Fruit fly (Drosophila melanogaster) whole organism, embryonic: ENCODE measurements around the gene CG31204.

Experiments
- Atf3 ChIP-seq: fragments of 200-800 bp; sonication (Bioruptor generic); optimal IDR thresholded peaks from 3 replicates; lab custom pipeline; 2016; ENCODE audit warnings: missing biosample characterization, missing genetic modification characterization
- Awh ChIP-seq: fragments of 200-800 bp; sonication (Bioruptor generic); IDR thresholded peaks from 2 replicates; pipeline ENCODE4, ENCODE4 v1.3.6; 2022; ENCODE audit warnings: missing biosample characterization, missing genetic modification characterization
- Bgb ChIP-seq: fragments of 200-800 bp; sonication (Bioruptor generic); IDR thresholded peaks from 2 replicates; pipeline ENCODE4 v1.3.6; 2022; ENCODE audit warnings: missing biosample characterization, missing genetic modification characterization; ENCODE audit not compliant: partially characterized antibody
- CG10366 ChIP-seq: fragments of 200-800 bp; sonication (Bioruptor generic); IDR thresholded peaks from 2 replicates; pipeline ENCODE4 v1.3.6; 2022; ENCODE audit warnings: missing biosample characterization, missing genetic modification characterization
- CG11085 ChIP-seq: fragments of 200-800 bp; sonication (Bioruptor generic); IDR thresholded peaks from 2 replicates; pipeline ENCODE4 v1.3.6; 2022; ENCODE audit warnings: missing biosample characterization, missing genetic modification characterization
- CG11696 ChIP-seq: fragments of 200-800 bp; sonication (Bioruptor generic); IDR thresholded peaks from 2 replicates; pipeline ENCODE4 v1.3.6; 2022; ENCODE audit warnings: missing biosample characterization, missing genetic modification characterization
- CG12391 ChIP-seq: fragments of 200-800 bp; sonication (Bioruptor generic); optimal IDR thresholded peaks from 3 replicates; lab custom pipeline; 2018; ENCODE audit warnings: missing biosample characterization, mild to moderate bottlenecking, missing genetic modification characterization, moderate library complexity
- CG13424 ChIP-seq: fragments of 200-800 bp; sonication (Bioruptor generic); optimal IDR thresholded peaks from 2 replicates; lab custom pipeline; 2019; ENCODE audit warnings: missing biosample characterization, mild to moderate bottlenecking, missing genetic modification characterization, moderate library complexity
- CG13775 ChIP-seq: fragments of 200-800 bp; sonication (Bioruptor generic); optimal IDR thresholded peaks from 3 replicates; lab custom pipeline; 2017; ENCODE audit warnings: missing biosample characterization, mild to moderate bottlenecking, missing genetic modification characterization
- CG14014 ChIP-seq: fragments of 200-800 bp; sonication (Bioruptor generic); IDR thresholded peaks from 2 replicates; pipeline ENCODE4 v1.3.6; 2022; ENCODE audit warnings: missing biosample characterization, missing genetic modification characterization
- CG14667 ChIP-seq: fragments of 200-800 bp; sonication (Bioruptor generic); IDR thresholded peaks from 2 replicates; pipeline ENCODE4 v1.3.6; 2022; ENCODE audit warnings: missing biosample characterization, missing genetic modification characterization
- CG15073 ChIP-seq: fragments of 200-800 bp; sonication (Bioruptor generic); optimal IDR thresholded peaks from 2 replicates; lab custom pipeline; 2016; ENCODE audit warnings: missing biosample characterization, missing genetic modification characterization
- CG15269 ChIP-seq: fragments of 200-800 bp; sonication (Bioruptor generic); optimal IDR thresholded peaks from 2 replicates; lab custom pipeline; 2018; ENCODE audit warnings: missing biosample characterization, mild to moderate bottlenecking, missing genetic modification characterization, moderate library complexity
- CG17385 ChIP-seq: fragments of 200-800 bp; sonication (Bioruptor generic); optimal IDR thresholded peaks from 3 replicates; lab custom pipeline; 2018; ENCODE audit warnings: missing biosample characterization, mild to moderate bottlenecking, missing genetic modification characterization
- CG18599 ChIP-seq: fragments of 200-800 bp; sonication (Bioruptor generic); optimal IDR thresholded peaks from 3 replicates; lab custom pipeline; 2017; ENCODE audit warnings: missing biosample characterization, missing genetic modification characterization, mild to moderate bottlenecking, moderate library complexity, missing genetic modification reagents
- CG2875 ChIP-seq: fragments of 200-800 bp; sonication (Bioruptor generic); optimal IDR thresholded peaks from 2 replicates; lab custom pipeline; 2017; ENCODE audit warnings: missing biosample characterization, mild to moderate bottlenecking, missing genetic modification characterization, missing genetic modification reagents
- CG31365 ChIP-seq: fragments of 200-800 bp; sonication (Bioruptor generic); optimal IDR thresholded peaks from 2 replicates; lab custom pipeline; 2018; ENCODE audit warnings: missing biosample characterization, mild to moderate bottlenecking, missing genetic modification characterization
- CG31441 ChIP-seq: fragments of 200-800 bp; sonication (Bioruptor generic); IDR thresholded peaks from 2 replicates; pipeline ENCODE4 v1.3.6; 2022; ENCODE audit warnings: missing biosample characterization, missing genetic modification characterization
- CG34224 ChIP-seq: fragments of 200-800 bp; sonication (Bioruptor generic); IDR thresholded peaks from 3 replicates; pipeline ENCODE4 v1.3.6; 2022; ENCODE audit warnings: missing biosample characterization, missing genetic modification characterization; ENCODE audit not compliant: partially characterized antibody
- CG34376 ChIP-seq: fragments of 200-800 bp; sonication (Bioruptor generic); optimal IDR thresholded peaks from 2 replicates; lab custom pipeline; 2018; ENCODE audit warnings: missing biosample characterization, mild to moderate bottlenecking, missing genetic modification characterization
- CG3847 ChIP-seq: fragments of 200-800 bp; sonication (Bioruptor generic); IDR thresholded peaks from 2 replicates; pipeline ENCODE4 v1.3.6; 2022; ENCODE audit warnings: missing biosample characterization, missing genetic modification characterization
- CG3995 ChIP-seq: fragments of 200-800 bp; sonication (Bioruptor generic); optimal IDR thresholded peaks from 3 replicates; lab custom pipeline; 2016; ENCODE audit warnings: missing biosample characterization, missing genetic modification characterization
- CG8290 ChIP-seq, 3 experiments: fragments of 200-800 bp; sonication (Bioruptor generic); optimal IDR thresholded peaks; 2 replicates each; lab custom pipeline; 2016 to 2019; ENCODE audit warnings: missing biosample characterization in 3 of 3, missing genetic modification characterization in 3 of 3, mild to moderate bottlenecking in 2 of 3, moderate library complexity in 1 of 3
- CoRest ChIP-seq: fragments of 200-800 bp; sonication (Bioruptor generic); optimal IDR thresholded peaks from 3 replicates; lab custom pipeline; 2018; ENCODE audit warnings: missing biosample characterization, mild to moderate bottlenecking, missing genetic modification characterization, moderate library complexity
- Ets65A ChIP-seq: fragments of 200-800 bp; sonication (Bioruptor generic); peaks from one replicate; lab custom pipeline; 2016; ENCODE audit warnings: missing biosample characterization, missing genetic modification characterization
- Ets97D ChIP-seq: fragments of 200-800 bp; sonication (Bioruptor generic); optimal IDR thresholded peaks from 3 replicates; lab custom pipeline; 2016; ENCODE audit warnings: missing biosample characterization, missing genetic modification characterization
- Hey ChIP-seq: fragments of 200-800 bp; sonication (Bioruptor generic); optimal IDR thresholded peaks from 3 replicates; lab custom pipeline; 2018; ENCODE audit warnings: missing biosample characterization, mild to moderate bottlenecking, missing genetic modification characterization
- MBD-R2 ChIP-seq: fragments of 200-800 bp; sonication (Bioruptor generic); IDR thresholded peaks from 2 replicates; pipeline ENCODE4 v1.3.6; 2022; ENCODE audit warnings: missing biosample characterization, missing genetic modification characterization
- Med ChIP-seq: fragments of 200-800 bp; sonication (Bioruptor generic); peaks from one replicate; lab custom pipeline; 2016; ENCODE audit warnings: missing biosample characterization, missing genetic modification characterization, mild to moderate bottlenecking, inconsistent platforms, moderate library complexity
- Meics ChIP-seq: fragments of 200-800 bp; sonication (Bioruptor generic); optimal IDR thresholded peaks from 2 replicates; lab custom pipeline; 2017; ENCODE audit warnings: missing biosample characterization, mild to moderate bottlenecking, missing genetic modification characterization
- Optix ChIP-seq: fragments of 200-800 bp; sonication (Bioruptor generic); IDR thresholded peaks from 3 replicates; pipeline ENCODE4 v1.3.6; 2022; ENCODE audit warnings: missing biosample characterization, missing genetic modification characterization
- Taf1 ChIP-seq: fragments of 200-800 bp; sonication (Bioruptor generic); IDR thresholded peaks from 2 replicates; pipeline ENCODE4 v1.3.6; 2022; ENCODE audit warnings: missing biosample characterization, missing genetic modification characterization
- Xbp1 ChIP-seq: fragments of 200-800 bp; sonication (Bioruptor generic); optimal IDR thresholded peaks from 3 replicates; lab custom pipeline; 2016; ENCODE audit warnings: missing biosample characterization, mild to moderate bottlenecking, missing genetic modification characterization
- bab2 ChIP-seq: fragments of 200-800 bp; sonication (Bioruptor generic); optimal IDR thresholded peaks from 2 replicates; lab custom pipeline; 2016; ENCODE audit warnings: missing biosample characterization, missing genetic modification characterization
- bcd ChIP-seq: fragments of 200-800 bp; sonication (Bioruptor generic); optimal IDR thresholded peaks from 2 replicates; lab custom pipeline; 2017; ENCODE audit warnings: missing biosample characterization, mild to moderate bottlenecking, missing genetic modification characterization
- bsh ChIP-seq, 2 experiments: fragments of 200-800 bp; sonication (Bioruptor generic); optimal IDR thresholded peaks; 2 replicates each; lab custom pipeline; 2017 to 2018; ENCODE audit warnings: mild to moderate bottlenecking in 2 of 2, missing biosample characterization in 2 of 2, missing genetic modification characterization in 2 of 2, moderate library complexity in 1 of 2
- cwo ChIP-seq: fragments of 200-800 bp; sonication (Bioruptor generic); optimal IDR thresholded peaks from 3 replicates; lab custom pipeline; 2017; ENCODE audit warnings: missing biosample characterization, missing genetic modification characterization, mild to moderate bottlenecking, moderate library complexity, missing genetic modification reagents
- dysf ChIP-seq: fragments of 200-800 bp; sonication (Bioruptor generic); IDR thresholded peaks from 3 replicates; pipeline ENCODE4 v1.3.6; 2022; ENCODE audit warnings: missing biosample characterization, missing genetic modification characterization
- fru ChIP-seq: fragments of >200 bp; optimal IDR thresholded peaks from 2 replicates; lab custom pipeline; 2017
- grn ChIP-seq: fragments of 200-800 bp; sonication (Bioruptor generic); optimal IDR thresholded peaks from 3 replicates; lab custom pipeline; 2017; ENCODE audit warnings: missing biosample characterization, missing genetic modification characterization
- hkb ChIP-seq, 2 experiments: fragments of 200-800 bp in 1 of 2; fragments of >200 bp in 1 of 2; sonication (Bioruptor generic) in 1 of 2; IDR thresholded peaks in 1 of 2; optimal IDR thresholded peaks in 1 of 2; 2 replicates each; pipeline versions ENCODE4 v1.3.6 to Lab custom; 2017 to 2022; ENCODE audit warnings: missing biosample characterization in 1 of 2, missing genetic modification characterization in 1 of 2
- lab ChIP-seq: fragments of 200-800 bp; sonication (Bioruptor generic); optimal IDR thresholded peaks from 3 replicates; lab custom pipeline; 2017; ENCODE audit warnings: missing biosample characterization, missing genetic modification characterization, mild to moderate bottlenecking, moderate library complexity, missing genetic modification reagents
- ranshi ChIP-seq: fragments of 200-800 bp; sonication (Bioruptor generic); IDR thresholded peaks from 2 replicates; pipeline ENCODE4 v1.3.6; 2022; ENCODE audit warnings: missing biosample characterization, missing genetic modification characterization
- row ChIP-seq: fragments of 200-800 bp; sonication (Bioruptor generic); IDR thresholded peaks from 3 replicates; pipeline ENCODE4 v1.3.6; 2022; ENCODE audit warnings: missing biosample characterization, missing genetic modification characterization
- so ChIP-seq: fragments of 200-800 bp; sonication (Bioruptor generic); IDR thresholded peaks from 3 replicates; pipeline ENCODE4 v1.3.6; 2022; ENCODE audit warnings: missing biosample characterization, missing genetic modification characterization
- sob ChIP-seq: fragments of 200-800 bp; sonication (Bioruptor generic); IDR thresholded peaks from 2 replicates; pipeline ENCODE4 v1.3.6; 2022; ENCODE audit warnings: missing biosample characterization, missing genetic modification characterization
- stc ChIP-seq: fragments of 200-800 bp; sonication (Bioruptor generic); IDR thresholded peaks from 2 replicates; pipeline ENCODE4 v1.3.6; 2022; ENCODE audit warnings: missing biosample characterization, missing genetic modification characterization
- vnd ChIP-seq: fragments of 200-800 bp; sonication (Bioruptor generic); IDR thresholded peaks from 3 replicates; pipeline ENCODE4 v1.3.6; 2022; ENCODE audit warnings: missing biosample characterization, missing genetic modification characterization; ENCODE audit not compliant: partially characterized antibody
- vvl ChIP-seq: fragments of 200-800 bp; sonication (Bioruptor generic); IDR thresholded peaks from 2 replicates; pipeline ENCODE4 v1.3.6; 2022; ENCODE audit warnings: missing biosample characterization, missing genetic modification characterization

The CG31204 gene

dm6 chr3R:31363615-31364014 is 29.7 kb downstream of the CG31204 start (continued):
- 0 out of 2 replicates have a peak, but pooled peaks have one; percentile 36 for TF ChIP-seq vvl
- no peak for TF ChIP-seq CG8290 (GFP tag; optimal IDR thresholded peaks at IDR 0.05; lab: Kevin White, UChicago)
- TF ChIP-seq CG8290 (tag; optimal IDR thresholded peaks at IDR 0.05; lab: Kevin White, UChicago) = peak in 1 of 2 experiments; percentile 9
- peak; percentile 61 for TF ChIP-seq CG18599
- TF ChIP-seq stc (GFP tag; lab: Robert Waterston, UW) = no peak
- TF ChIP-seq CG31441 (GFP tag; lab: Robert Waterston, UW) = 0 out of 2 replicates have a peak, but pooled peaks have one; percentile 8
- TF ChIP-seq Med (GFP tag; lab: Kevin White, UChicago) = peak; percentile 16
- TF ChIP-seq ranshi = peak; percentile 10; the same call in 1 of the 2 replicates
- peak; percentile 41; the same call in 1 of the 3 replicates for TF ChIP-seq dysf (GFP tag; lab: Robert Waterston, UW)
- TF ChIP-seq CG34224 (GFP tag; lab: Robert Waterston, UW) = no peak
- TF ChIP-seq sob (GFP tag; lab: Robert Waterston, UW) = 0 out of 2 replicates have a peak, but pooled peaks have one; percentile 25
- no peak for TF ChIP-seq Hey
- no peak for TF ChIP-seq CG34376 (GFP tag; lab: Kevin White, UChicago)
- TF ChIP-seq CG3995 = no peak
- no peak for TF ChIP-seq Awh
- peak; percentile 22 for TF ChIP-seq Xbp1 (GFP tag; lab: Kevin White, UChicago)
- TF ChIP-seq CG31365 (tag; lab: Kevin White, UChicago) = no peak
- no peak for TF ChIP-seq CG13775
- no peak for TF ChIP-seq grn
- TF ChIP-seq CG14014 = peak; percentile 40; the same call in 1 of the 2 replicates
- peak; percentile 40 for TF ChIP-seq CG15269 (tag; lab: Kevin White, UChicago)
- TF ChIP-seq fru (lab: Kevin White, UChicago) = no peak
- peak; percentile 26 for TF ChIP-seq CG13424
- no peak for TF ChIP-seq Ets97D (GFP tag; lab: Kevin White, UChicago)
- 0 out of 3 replicates have a peak, but pooled peaks have one; percentile 21 for TF ChIP-seq Optix
- TF ChIP-seq CG14667 (GFP tag; lab: Robert Waterston, UW) = 0 out of 2 replicates have a peak, but pooled peaks have one; percentile 22
- no peak for TF ChIP-seq CG15073
- TF ChIP-seq lab = peak; percentile 12
- no peak for TF ChIP-seq bsh (GFP tag; optimal IDR thresholded peaks at IDR 0.05; lab: Kevin White, UChicago)
- TF ChIP-seq bcd (GFP tag; lab: Kevin White, UChicago) = no peak
- no peak for TF ChIP-seq CG2875 (GFP tag; lab: Kevin White, UChicago)
- no peak for TF ChIP-seq vnd (GFP tag; lab: Robert Waterston, UW)
- no peak for TF ChIP-seq Bgb (GFP tag; lab: Robert Waterston, UW)
- TF ChIP-seq CG12391 (tag; lab: Kevin White, UChicago) = peak; percentile 15
- TF ChIP-seq MBD-R2 (GFP tag; lab: Robert Waterston, UW) = peak; percentile 19; the same call in 1 of the 2 replicates
- TF ChIP-seq CG3847 (GFP tag; lab: Robert Waterston, UW) = peak; percentile 21; the same call in 1 of the 2 replicates
- TF ChIP-seq CG17385 (GFP tag; lab: Kevin White, UChicago) = peak; percentile 18
- no peak for TF ChIP-seq Taf1 (GFP tag; lab: Robert Waterston, UW)
- TF ChIP-seq Atf3 (GFP tag; lab: Kevin White, UChicago) = no peak
- TF ChIP-seq Meics (GFP tag; lab: Kevin White, UChicago) = peak; percentile 9
- no peak for TF ChIP-seq CG11696 (GFP tag; lab: Robert Waterston, UW)
- TF ChIP-seq cwo (GFP tag; lab: Kevin White, UChicago) = peak; percentile 47
- no peak for TF ChIP-seq hkb (optimal IDR thresholded peaks at IDR 0.05; lab: Kevin White, UChicago)
- 0 out of 2 replicates have a peak, but pooled peaks have one; percentile 34 for TF ChIP-seq hkb (GFP tag; IDR thresholded peaks at IDR 0.05; lab: Robert Waterston, UW)
- TF ChIP-seq CG10366 (GFP tag; lab: Robert Waterston, UW) = peak; percentile 38; the same call in 1 of the 2 replicates
- peak; percentile 19 for TF ChIP-seq Ets65A (GFP tag; lab: Kevin White, UChicago)
- TF ChIP-seq CG11085 (GFP tag; lab: Robert Waterston, UW) = 0 out of 2 replicates have a peak, but pooled peaks have one; percentile 13
- 0 out of 3 replicates have a peak, but pooled peaks have one; percentile 37 for TF ChIP-seq so (GFP tag; lab: Robert Waterston, UW)
- peak; percentile 63 for TF ChIP-seq row (GFP tag; lab: Robert Waterston, UW)
- TF ChIP-seq CoRest (tag; lab: Kevin White, UChicago) = peak; percentile 10
- no peak for TF ChIP-seq bab2 (GFP tag; lab: Kevin White, UChicago)
